Fruit fly (Drosophila melanogaster) whole organism, embryonic: ENCODE data around the gene Cyp313a4.

Source experiments
- Atf3 ChIP-seq: fragments of 200-800 bp; sonication (Bioruptor generic); optimal IDR thresholded peaks from 3 replicates; lab custom pipeline; 2016; ENCODE audit warnings: missing biosample characterization, missing genetic modification characterization
- Blimp-1 ChIP-seq: fragments of 200-800 bp; sonication (Bioruptor generic); optimal IDR thresholded peaks from 3 replicates; lab custom pipeline; 2018; ENCODE audit warnings: missing biosample characterization, missing genetic modification characterization, mild to moderate bottlenecking, moderate library complexity, missing genetic modification reagents
- CG10565 ChIP-seq: fragments of 200-800 bp; sonication (Bioruptor generic); optimal IDR thresholded peaks from 3 replicates; lab custom pipeline; 2016; ENCODE audit warnings: missing biosample characterization, mild to moderate bottlenecking, missing genetic modification characterization
- CG10959 ChIP-seq: fragments of 200-800 bp; sonication (Bioruptor generic); IDR thresholded peaks from 2 replicates; pipeline ENCODE4 v1.3.6; 2022; ENCODE audit warnings: missing biosample characterization, missing genetic modification characterization
- CG12071 ChIP-seq: fragments of 200-800 bp; sonication (Bioruptor generic); optimal IDR thresholded peaks from 3 replicates; lab custom pipeline; 2018; ENCODE audit warnings: missing biosample characterization, mild to moderate bottlenecking, missing genetic modification characterization
- CG12236 ChIP-seq: fragments of 200-800 bp; sonication (Bioruptor generic); optimal IDR thresholded peaks from 2 replicates; lab custom pipeline; 2016; ENCODE audit warnings: missing biosample characterization, missing genetic modification characterization
- CG12391 ChIP-seq: fragments of 200-800 bp; sonication (Bioruptor generic); optimal IDR thresholded peaks from 3 replicates; lab custom pipeline; 2018; ENCODE audit warnings: missing biosample characterization, mild to moderate bottlenecking, missing genetic modification characterization, moderate library complexity
- CG13123 ChIP-seq: fragments of 200-800 bp; sonication (Bioruptor generic); optimal IDR thresholded peaks from 2 replicates; lab custom pipeline; 2016; ENCODE audit warnings: missing biosample characterization, missing genetic modification characterization
- CG17612 ChIP-seq: fragments of 200-800 bp; sonication (Bioruptor generic); IDR thresholded peaks from 2 replicates; pipeline ENCODE4 v1.3.6; 2022; ENCODE audit warnings: missing biosample characterization, missing genetic modification characterization
- CG3163 ChIP-seq: fragments of 200-800 bp; sonication (Bioruptor generic); optimal IDR thresholded peaks from 3 replicates; lab custom pipeline; 2016; ENCODE audit warnings: missing biosample characterization, missing genetic modification characterization
- CG33213 ChIP-seq: fragments of 200-800 bp; sonication (Bioruptor generic); optimal IDR thresholded peaks from 3 replicates; lab custom pipeline; 2016; ENCODE audit warnings: missing biosample characterization, missing genetic modification characterization
- CG3726 ChIP-seq: fragments of 200-800 bp; sonication (Bioruptor generic); IDR thresholded peaks from 3 replicates; pipeline ENCODE4, ENCODE4 v1.3.6; 2022; ENCODE audit warnings: missing biosample characterization, missing genetic modification characterization
- CG6254 ChIP-seq: fragments of 200-800 bp; sonication (Bioruptor generic); optimal IDR thresholded peaks from 3 replicates; lab custom pipeline; 2017; ENCODE audit warnings: mild to moderate bottlenecking, missing biosample characterization, missing genetic modification reagents, missing genetic modification characterization
- CG6272 ChIP-seq: fragments of 200-800 bp; sonication (Bioruptor generic); IDR thresholded peaks from 2 replicates; pipeline ENCODE4 v1.3.6; 2022; ENCODE audit warnings: missing biosample characterization, missing genetic modification characterization
- CG6689 ChIP-seq: fragments of 200-800 bp; sonication (Bioruptor generic); IDR thresholded peaks from 2 replicates; pipeline ENCODE4 v1.3.6; 2022; ENCODE audit warnings: missing biosample characterization, missing genetic modification characterization
- CG6854 ChIP-seq: fragments of 200-800 bp; sonication (Bioruptor generic); optimal IDR thresholded peaks from 3 replicates; lab custom pipeline; 2017; ENCODE audit warnings: missing biosample characterization, mild to moderate bottlenecking, missing genetic modification characterization
- CG8281 ChIP-seq: fragments of 200-800 bp; sonication (Bioruptor generic); optimal IDR thresholded peaks from 2 replicates; lab custom pipeline; 2018; ENCODE audit warnings: missing biosample characterization, mild to moderate bottlenecking, missing genetic modification characterization, moderate library complexity
- CG9727 ChIP-seq: fragments of 200-800 bp; sonication (Bioruptor generic); optimal IDR thresholded peaks from 3 replicates; lab custom pipeline; 2017; ENCODE audit warnings: missing biosample characterization, mild to moderate bottlenecking, missing genetic modification characterization
- CG9876 ChIP-seq: fragments of 200-800 bp; sonication (Bioruptor generic); optimal IDR thresholded peaks from 2 replicates; lab custom pipeline; 2016; ENCODE audit warnings: missing biosample characterization, missing genetic modification characterization
- CTCF ChIP-seq: fragments of 200-800 bp; sonication (Bioruptor generic); optimal IDR thresholded peaks from 2 replicates; lab custom pipeline; 2017; ENCODE audit warnings: missing biosample characterization, mild to moderate bottlenecking, missing genetic modification characterization, moderate library complexity
- Eip74EF ChIP-seq, 2 experiments: fragments of 200-800 bp in 1 of 2; fragments of >200 bp in 1 of 2; sonication (Bioruptor generic) in 1 of 2; optimal IDR thresholded peaks; 2 replicates each; lab custom pipeline; 2017 to 2019; ENCODE audit warnings: missing biosample characterization in 2 of 2, missing genetic modification characterization in 2 of 2, mild to moderate bottlenecking in 1 of 2, moderate library complexity in 1 of 2
- H2.0 ChIP-seq: fragments of 200-800 bp; sonication (Bioruptor generic); IDR thresholded peaks from 2 replicates; pipeline ENCODE4 v1.3.6; 2022; ENCODE audit warnings: missing biosample characterization, missing genetic modification characterization
- HmgD ChIP-seq: fragments of 200-800 bp; sonication (Bioruptor generic); optimal IDR thresholded peaks from 3 replicates; lab custom pipeline; 2016; ENCODE audit warnings: missing biosample characterization, missing genetic modification characterization
- HmgZ ChIP-seq: fragments of 200-800 bp; sonication (Bioruptor generic); optimal IDR thresholded peaks from 2 replicates; lab custom pipeline; 2018; ENCODE audit warnings: missing biosample characterization, mild to moderate bottlenecking, missing genetic modification characterization
- Hr3 ChIP-seq: fragments of 200-800 bp; sonication (Bioruptor generic); optimal IDR thresholded peaks from 3 replicates; lab custom pipeline; 2016; ENCODE audit warnings: missing biosample characterization, missing genetic modification characterization
- Hr39 ChIP-seq: fragments of >200 bp; optimal IDR thresholded peaks from 2 replicates; lab custom pipeline; 2017
- MBD-R2 ChIP-seq: fragments of 200-800 bp; sonication (Bioruptor generic); IDR thresholded peaks from 2 replicates; pipeline ENCODE4 v1.3.6; 2022; ENCODE audit warnings: missing biosample characterization, missing genetic modification characterization
- Med ChIP-seq: fragments of 200-800 bp; sonication (Bioruptor generic); peaks from one replicate; lab custom pipeline; 2016; ENCODE audit warnings: missing biosample characterization, missing genetic modification characterization, mild to moderate bottlenecking, inconsistent platforms, moderate library complexity
- Opbp ChIP-seq: fragments of 200-800 bp; sonication (Bioruptor generic); IDR thresholded peaks from 3 replicates; pipeline ENCODE4 v1.3.6; 2022; ENCODE audit warnings: missing biosample characterization, missing genetic modification characterization; ENCODE audit not compliant: partially characterized antibody
- Ptx1 ChIP-seq: fragments of 200-800 bp; sonication (Bioruptor generic); IDR thresholded peaks from 2 replicates; pipeline ENCODE4 v1.3.6; 2022; ENCODE audit warnings: missing biosample characterization, missing genetic modification characterization
- Sox102F ChIP-seq: fragments of 200-800 bp; sonication (Bioruptor generic); optimal IDR thresholded peaks from 2 replicates; lab custom pipeline; 2018; ENCODE audit warnings: missing biosample characterization, mild to moderate bottlenecking, missing genetic modification characterization, moderate library complexity
- ase ChIP-seq: fragments of 200-800 bp; sonication (Bioruptor generic); IDR thresholded peaks from 3 replicates; pipeline ENCODE4 v1.3.6; 2022; ENCODE audit warnings: missing biosample characterization, missing genetic modification characterization
- bowl ChIP-seq: fragments of 200-800 bp; sonication (Bioruptor generic); IDR thresholded peaks from 2 replicates; pipeline ENCODE4 v1.3.6; 2022; ENCODE audit warnings: missing biosample characterization, missing genetic modification characterization
- cas ChIP-seq: fragments of 200-800 bp; sonication (Bioruptor generic); IDR thresholded peaks from 2 replicates; pipeline ENCODE4 v1.3.6; 2022; ENCODE audit warnings: missing biosample characterization, missing genetic modification characterization
- chif ChIP-seq, 2 experiments: fragments of 200-800 bp; sonication (Bioruptor generic); optimal IDR thresholded peaks; 3 replicates each; lab custom pipeline; 2016; ENCODE audit warnings: missing biosample characterization in 2 of 2, missing genetic modification characterization in 2 of 2
- chinmo ChIP-seq: fragments of 200-800 bp; sonication (Bioruptor generic); IDR thresholded peaks from 4 replicates; pipeline ENCODE4 v1.3.6; 2022; ENCODE audit warnings: missing biosample characterization, missing genetic modification characterization; ENCODE audit not compliant: partially characterized antibody
- cwo ChIP-seq: fragments of 200-800 bp; sonication (Bioruptor generic); optimal IDR thresholded peaks from 3 replicates; lab custom pipeline; 2017; ENCODE audit warnings: missing biosample characterization, missing genetic modification characterization, mild to moderate bottlenecking, moderate library complexity, missing genetic modification reagents
- emc ChIP-seq: fragments of 200-800 bp; sonication (Bioruptor generic); optimal IDR thresholded peaks from 2 replicates; lab custom pipeline; 2016; ENCODE audit warnings: missing biosample characterization, missing genetic modification characterization
- eyg ChIP-seq: fragments of 200-800 bp; sonication (Bioruptor generic); optimal IDR thresholded peaks from 3 replicates; lab custom pipeline; 2016; ENCODE audit warnings: missing biosample characterization, missing genetic modification characterization
- fd3F ChIP-seq: fragments of 200-800 bp; sonication (Bioruptor generic); optimal IDR thresholded peaks from 2 replicates; lab custom pipeline; 2018; ENCODE audit warnings: missing biosample characterization, mild to moderate bottlenecking, missing genetic modification characterization, moderate library complexity
- gro ChIP-seq: fragments of 200-800 bp; sonication (Bioruptor generic); optimal IDR thresholded peaks from 2 replicates; lab custom pipeline; 2016; ENCODE audit warnings: missing biosample characterization, missing genetic modification characterization
- hkb ChIP-seq, 2 experiments: fragments of 200-800 bp in 1 of 2; fragments of >200 bp in 1 of 2; sonication (Bioruptor generic) in 1 of 2; IDR thresholded peaks in 1 of 2; optimal IDR thresholded peaks in 1 of 2; 2 replicates each; pipeline versions ENCODE4 v1.3.6 to Lab custom; 2017 to 2022; ENCODE audit warnings: missing biosample characterization in 1 of 2, missing genetic modification characterization in 1 of 2
- lab ChIP-seq: fragments of 200-800 bp; sonication (Bioruptor generic); optimal IDR thresholded peaks from 3 replicates; lab custom pipeline; 2017; ENCODE audit warnings: missing biosample characterization, missing genetic modification characterization, mild to moderate bottlenecking, moderate library complexity, missing genetic modification reagents
- lov ChIP-seq, 2 experiments: fragments of 200-800 bp in 1 of 2; fragments of >200 bp in 1 of 2; sonication (Bioruptor generic) in 1 of 2; IDR thresholded peaks in 1 of 2; optimal IDR thresholded peaks in 1 of 2; 2 replicates in 1 of 2; 3 replicates in 1 of 2; pipeline versions ENCODE4 v1.3.6 to Lab custom; 2017 to 2022; ENCODE audit warnings: missing biosample characterization in 1 of 2, missing genetic modification characterization in 1 of 2
- nerfin-2 ChIP-seq: fragments of 200-800 bp; sonication (Bioruptor generic); IDR thresholded peaks from 2 replicates; pipeline ENCODE4 v1.3.6; 2022; ENCODE audit warnings: missing biosample characterization, missing genetic modification characterization; ENCODE audit not compliant: partially characterized antibody
- nom ChIP-seq: fragments of 200-800 bp; sonication (Bioruptor generic); optimal IDR thresholded peaks from 2 replicates; lab custom pipeline; 2017; ENCODE audit warnings: missing biosample characterization, missing genetic modification characterization, mild to moderate bottlenecking, moderate library complexity, missing genetic modification reagents
- shn ChIP-seq: fragments of 200-800 bp; sonication (Bioruptor generic); optimal IDR thresholded peaks from 3 replicates; lab custom pipeline; 2016; ENCODE audit warnings: missing biosample characterization, missing genetic modification characterization
- stwl ChIP-seq: fragments of 200-800 bp; sonication (Bioruptor generic); optimal IDR thresholded peaks from 3 replicates; lab custom pipeline; 2018; ENCODE audit warnings: missing biosample characterization, mild to moderate bottlenecking, missing genetic modification characterization, moderate library complexity
- wek ChIP-seq: fragments of 200-800 bp; sonication (Bioruptor generic); optimal IDR thresholded peaks from 3 replicates; lab custom pipeline; 2018; ENCODE audit warnings: missing biosample characterization, mild to moderate bottlenecking, missing genetic modification characterization, moderate library complexity
- z ChIP-seq: fragments of 200-800 bp; sonication (Bioruptor generic); IDR thresholded peaks from 3 replicates; pipeline ENCODE4 v1.3.6; 2022; ENCODE audit warnings: missing biosample characterization, missing genetic modification characterization

The Cyp313a4 gene

dm6 chr3R:12674041-12674623 is 7.0 kb downstream of the Cyp313a4 start, which contains the start of gene Gnmt (continued):
- 0 out of 2 replicates have a peak, but pooled peaks have one; percentile 14 for TF ChIP-seq CG6689 (GFP tag; lab: Robert Waterston, UW)
- TF ChIP-seq Hr3 (GFP tag; lab: Kevin White, UChicago) = no peak
- TF ChIP-seq CG12236 (GFP tag; lab: Kevin White, UChicago) = no peak
- no peak for TF ChIP-seq Hr39 (lab: Kevin White, UChicago)
- TF ChIP-seq nom (GFP tag; lab: Kevin White, UChicago) = no peak
- no peak for TF ChIP-seq CG33213 (GFP tag; lab: Kevin White, UChicago)
- TF ChIP-seq ase = no peak
- TF ChIP-seq cas = no peak
- TF ChIP-seq Opbp (GFP tag; lab: Robert Waterston, UW) = no peak
- TF ChIP-seq CG12071 (GFP tag; lab: Kevin White, UChicago) = no peak
- peak; percentile 47 for TF ChIP-seq Med
- no peak for TF ChIP-seq lov (optimal IDR thresholded peaks at IDR 0.05; lab: Kevin White, UChicago)
- no peak for TF ChIP-seq lov (GFP tag; IDR thresholded peaks at IDR 0.05; lab: Robert Waterston, UW)
- TF ChIP-seq Atf3 (GFP tag; lab: Kevin White, UChicago) = no peak
- TF ChIP-seq CG12391 (tag; lab: Kevin White, UChicago) = no peak
- no peak for TF ChIP-seq eyg (GFP tag; lab: Kevin White, UChicago)
- TF ChIP-seq CG9727 = no peak
- TF ChIP-seq HmgZ (tag; lab: Kevin White, UChicago) = no peak
- no peak for TF ChIP-seq fd3F (GFP tag; lab: Kevin White, UChicago)
- no peak for TF ChIP-seq emc (GFP tag; lab: Kevin White, UChicago)
- TF ChIP-seq chinmo (GFP tag; lab: Robert Waterston, UW) = 0 out of 4 replicates have a peak, but pooled peaks have one; percentile 19
- TF ChIP-seq z (GFP tag; lab: Robert Waterston, UW) = no peak
- TF ChIP-seq lab (GFP tag; lab: Kevin White, UChicago) = peak; percentile 22
- no peak for TF ChIP-seq Sox102F (GFP tag; lab: Kevin White, UChicago)
- TF ChIP-seq chif (GFP tag; optimal IDR thresholded peaks at IDR 0.05; lab: Kevin White, UChicago) = no peak
- no peak for TF ChIP-seq MBD-R2 (GFP tag; lab: Robert Waterston, UW)
- TF ChIP-seq nerfin-2 (GFP tag; lab: Robert Waterston, UW) = no peak
- no peak for TF ChIP-seq CG9876 (GFP tag; lab: Kevin White, UChicago)
- no peak for TF ChIP-seq CG13123 (GFP tag; lab: Kevin White, UChicago)
- TF ChIP-seq Ptx1 (GFP tag; lab: Robert Waterston, UW) = no peak
- TF ChIP-seq gro (GFP tag; lab: Kevin White, UChicago) = no peak
- TF ChIP-seq hkb (optimal IDR thresholded peaks at IDR 0.05; lab: Kevin White, UChicago) = no peak
- 0 out of 2 replicates have a peak, but pooled peaks have one; percentile 9 for TF ChIP-seq hkb (GFP tag; IDR thresholded peaks at IDR 0.05; lab: Robert Waterston, UW)
- no peak for TF ChIP-seq Eip74EF (GFP tag; optimal IDR thresholded peaks at IDR 0.05; lab: Kevin White, UChicago)
- TF ChIP-seq wek (GFP tag; lab: Kevin White, UChicago) = no peak
- no peak for TF ChIP-seq CG6254 (GFP tag; lab: Kevin White, UChicago)
- no peak for TF ChIP-seq shn (GFP tag; lab: Kevin White, UChicago)
- TF ChIP-seq Blimp-1 (GFP tag; lab: Kevin White, UChicago) = peak; percentile 5
- no peak for TF ChIP-seq CG10959 (GFP tag; lab: Robert Waterston, UW)
- no peak for TF ChIP-seq HmgD
- TF ChIP-seq CG6854 = no peak
- no peak for TF ChIP-seq CG3163 (GFP tag; lab: Kevin White, UChicago)
- TF ChIP-seq CG8281 (tag; lab: Kevin White, UChicago) = no peak
- no peak for TF ChIP-seq CG3726 (GFP tag; lab: Robert Waterston, UW)
- TF ChIP-seq CG10565 = no peak
- no peak for TF ChIP-seq H2.0 (GFP tag; lab: Robert Waterston, UW)
- TF ChIP-seq CG6272 (GFP tag; lab: Robert Waterston, UW) = no peak
- peak; percentile 86 for TF ChIP-seq cwo
- no peak for TF ChIP-seq stwl (tag; lab: Kevin White, UChicago)
- no peak for TF ChIP-seq bowl (GFP tag; lab: Robert Waterston, UW)
- TF ChIP-seq CTCF = no peak
- no peak for TF ChIP-seq CG17612 (GFP tag; lab: Robert Waterston, UW)
